Worm (Caenorhabditis elegans): Measurements from ENCODE around the gene vha-9.

DNA sequence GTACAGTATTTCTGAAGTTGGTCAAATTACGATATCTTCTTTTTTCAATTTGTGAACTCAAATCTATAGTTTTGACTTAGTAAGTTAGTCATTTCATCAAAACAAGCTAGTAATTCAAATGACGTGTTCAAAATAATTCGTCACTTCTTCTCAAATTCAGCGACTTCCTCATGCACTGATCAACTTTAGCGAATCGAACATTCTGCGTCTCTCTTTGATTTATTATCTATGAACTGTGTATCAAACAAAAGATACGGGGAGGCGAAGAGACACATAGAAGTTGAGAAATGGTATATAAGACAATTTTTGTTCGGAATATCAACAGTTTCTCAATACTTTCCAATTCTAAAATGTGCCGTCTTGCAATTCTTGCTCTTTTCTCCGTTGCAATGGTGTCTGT lies 8.5 kb upstream of the vha-9 start, which contains the start of gene srlf-34:
- TF ChIP-seq vab-15 (tag; optimal IDR thresholded peaks at IDR 0.05) (no peak), mdl-1 (tag; optimal IDR thresholded peaks at IDR 0.05) (no peak), nhr-47 (tag; optimal IDR thresholded peaks at IDR 0.05) (no peak), ama-1 (optimal IDR thresholded peaks at IDR 0.05) (no peak), lir-3 (tag; optimal IDR thresholded peaks at IDR 0.05; ENCODE audit: poor library complexity) (no peak), ceh-82 (tag; optimal IDR thresholded peaks at IDR 0.05) (no peak), pqm-1 (tag; optimal IDR thresholded peaks at IDR 0.05) (no peak), pag-3 (tag; optimal IDR thresholded peaks at IDR 0.05; ENCODE audit: borderline replicate concordance, insufficient read depth) (no peak), lin-39 (tag; optimal IDR thresholded peaks at IDR 0.05) (no peak), mep-1 (tag; optimal IDR thresholded peaks at IDR 0.05) (no peak), dpl-1 (GFP tag; optimal IDR thresholded peaks at IDR 0.05) (no peak), sptf-1 (tag; optimal IDR thresholded peaks at IDR 0.05) (no peak), aha-1 (tag; optimal IDR thresholded peaks at IDR 0.05) (no peak), snpc-4 (tag; optimal IDR thresholded peaks at IDR 0.05) (no peak)
